Worm (Caenorhabditis elegans): Measurements from ENCODE around the gene mltn-7.

- peak; percentile 31 for TF ChIP-seq nhr-11 (tag; optimal IDR thresholded peaks at IDR 0.05)
- TF ChIP-seq lir-3 (tag; optimal IDR thresholded peaks at IDR 0.05) = no peak
- TF ChIP-seq unc-62 (GFP tag; optimal IDR thresholded peaks at IDR 0.05 in 1 of 2) = no peak
- no peak for TF ChIP-seq unc-62 (tag; optimal IDR thresholded peaks at IDR 0.05)
- no peak for TF ChIP-seq unc-130 (GFP tag; optimal IDR thresholded peaks at IDR 0.05)
- no peak for TF ChIP-seq Y75B8A.6 (GFP tag; IDR thresholded peaks at IDR 0.05)
- TF ChIP-seq lin-29 (GFP tag; IDR thresholded peaks at IDR 0.05) = no peak
- no peak for TF ChIP-seq mdt-29 (GFP tag; IDR thresholded peaks at IDR 0.05)
- TF ChIP-seq ZK546.5 (tag; optimal IDR thresholded peaks at IDR 0.05) = no peak
- TF ChIP-seq ztf-11 (tag; optimal IDR thresholded peaks at IDR 0.05) = no peak
- no peak for TF ChIP-seq fos-1 (tag; optimal IDR thresholded peaks at IDR 0.05)
Observed at ce11 chrV:392199-392678, 22.1 kb downstream of the mltn-7 start, which contains the start of gene nhr-254.

Data from whole organism, L4 larva.